Worm (Caenorhabditis elegans) whole organism, late embryonic: ENCODE measurements around the gene eas-1.

Experiments used
- ahr-1 ChIP-seq: sonication (generic microtip); optimal IDR thresholded peaks from 2 replicates; lab custom pipeline; 2016; ENCODE audit warnings: missing genetic modification characterization, missing compliant biosample characterization
- ceh-34 ChIP-seq: sonication (generic microtip); optimal IDR thresholded peaks from 2 replicates; lab custom pipeline; 2016; ENCODE audit warnings: mild to moderate bottlenecking, missing genetic modification characterization, missing compliant biosample characterization
- elt-4 ChIP-seq: sonication (generic microtip); optimal IDR thresholded peaks from 2 replicates; lab custom pipeline; 2016; ENCODE audit warnings: missing genetic modification characterization, missing compliant biosample characterization

DNA sequence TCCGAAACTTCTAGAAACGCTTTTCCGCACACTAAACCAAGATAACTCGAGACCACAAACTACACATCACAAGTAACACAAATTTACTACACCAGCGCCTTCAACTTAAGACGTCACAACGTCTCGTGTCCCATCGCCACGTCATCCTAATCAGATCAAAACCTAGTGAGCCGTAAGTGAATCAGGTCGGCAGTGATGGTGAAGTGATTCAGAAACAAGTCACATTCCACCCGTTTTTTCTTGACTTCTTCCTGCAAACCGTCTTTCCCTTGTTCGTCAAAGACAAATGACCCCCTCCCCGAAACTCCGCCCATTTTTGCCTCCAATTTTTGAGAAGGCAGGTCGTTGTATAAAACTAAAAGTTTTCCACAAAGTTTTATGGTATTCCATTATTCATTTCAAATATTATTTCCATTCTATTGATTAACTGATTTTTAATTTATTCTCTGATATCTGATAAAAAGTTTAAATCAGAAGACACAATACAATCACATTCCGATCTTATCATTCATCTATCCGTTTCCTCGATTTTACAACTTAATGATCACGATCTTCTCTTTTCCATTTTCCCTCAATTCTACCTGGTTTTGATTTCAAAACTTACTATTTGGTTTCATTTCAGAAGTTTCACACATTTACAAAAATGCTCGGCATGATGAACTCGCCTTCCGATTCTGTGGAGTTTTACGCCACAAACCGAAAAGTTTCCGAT, 22.5 kb downstream of the eas-1 start, which contains the start of gene F26G1.2:
- TF ChIP-seq ahr-1 (tag; lab: Kevin White, UChicago) (no peak), ceh-34 (tag; lab: Kevin White, UChicago) (no peak), elt-4 (tag; lab: Kevin White, UChicago) (no peak)
